Fruit fly (Drosophila melanogaster): ENCODE measurements around the gene eas.

- TF ChIP-seq CTCF (optimal IDR thresholded peaks at IDR 0.05) (no peak), CG8478 (optimal IDR thresholded peaks at IDR 0.05) (no peak)
Observed at dm6 chrX:16296423-16297292, 18.5 kb downstream of the eas start, which contains the start of gene CG3632.
